Fruit fly (Drosophila melanogaster) whole organism, wandering third instar larva: ENCODE data around the gene DnaJ-H.

Experiments used
- Abd-B ChIP-seq: fragments of >200 bp; optimal IDR thresholded peaks from 2 replicates; lab custom pipeline; 2017; ENCODE audit warnings: missing biosample characterization, missing genetic modification characterization
- GATAd ChIP-seq: sonication (Bioruptor generic); optimal IDR thresholded peaks from 2 replicates; lab custom pipeline; 2016; ENCODE audit warnings: missing biosample characterization, missing genetic modification characterization
- Mio ChIP-seq: sonication (Bioruptor generic); optimal IDR thresholded peaks from 2 replicates; lab custom pipeline; 2016; ENCODE audit warnings: missing biosample characterization, missing genetic modification characterization
- OdsH ChIP-seq: fragments of 200-800 bp; sonication (Bioruptor generic); optimal IDR thresholded peaks from 2 replicates; lab custom pipeline; 2016; ENCODE audit warnings: missing biosample characterization, mild to moderate bottlenecking, missing genetic modification characterization
- Sp1 ChIP-seq: fragments of 200-800 bp; sonication (Bioruptor generic); optimal IDR thresholded peaks from 3 replicates; lab custom pipeline; 2019; ENCODE audit warnings: missing biosample characterization, mild to moderate bottlenecking, missing genetic modification characterization, moderate library complexity
- pan ChIP-seq: fragments of >200 bp; optimal IDR thresholded peaks from 2 replicates; lab custom pipeline; 2017
- psq ChIP-seq: fragments of 200-800 bp; sonication (Bioruptor generic); optimal IDR thresholded peaks from 3 replicates; lab custom pipeline; 2017; ENCODE audit warnings: missing biosample characterization, mild to moderate bottlenecking, missing genetic modification characterization, moderate library complexity
- tai ChIP-seq: sonication (Bioruptor generic); optimal IDR thresholded peaks from 2 replicates; lab custom pipeline; 2016; ENCODE audit warnings: missing biosample characterization, missing genetic modification characterization

DNA sequence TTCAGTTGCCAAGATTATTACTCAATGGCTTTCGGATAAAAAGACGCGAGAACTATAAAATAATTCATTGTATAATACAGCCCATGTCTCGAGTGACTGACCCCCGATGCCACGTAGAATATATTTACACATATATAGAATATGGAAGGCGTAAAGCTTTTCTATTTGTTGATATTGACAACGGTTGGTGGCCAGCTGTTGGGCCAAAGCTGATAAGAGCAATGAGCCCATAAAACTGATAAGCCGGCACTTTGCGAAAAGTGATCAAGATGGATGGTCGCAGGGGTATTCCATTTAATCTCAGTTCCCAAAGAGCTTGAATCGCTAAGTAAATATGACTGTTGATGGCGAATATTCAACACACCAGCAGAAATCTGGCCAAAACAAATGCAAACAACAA, 24.7 kb upstream of the DnaJ-H start:
- TF ChIP-seq GATAd (GFP tag; lab: Kevin White, UChicago) (no peak), OdsH (GFP tag; lab: Kevin White, UChicago) (no peak), tai (GFP tag; lab: Kevin White, UChicago) (no peak), pan (no peak), psq (GFP tag; lab: Kevin White, UChicago) (no peak), Mio (GFP tag; lab: Kevin White, UChicago) (no peak), Abd-B (GFP tag; lab: Kevin White, UChicago) (no peak), Sp1 (GFP tag; lab: Kevin White, UChicago) (peak; percentile 49)
